Fruit fly (Drosophila melanogaster): ENCODE data around the gene Pgd.
A peak's percentile ranks its signal among the peaks of the same experiment; 100 is the strongest.

The Pgd gene

DNA sequence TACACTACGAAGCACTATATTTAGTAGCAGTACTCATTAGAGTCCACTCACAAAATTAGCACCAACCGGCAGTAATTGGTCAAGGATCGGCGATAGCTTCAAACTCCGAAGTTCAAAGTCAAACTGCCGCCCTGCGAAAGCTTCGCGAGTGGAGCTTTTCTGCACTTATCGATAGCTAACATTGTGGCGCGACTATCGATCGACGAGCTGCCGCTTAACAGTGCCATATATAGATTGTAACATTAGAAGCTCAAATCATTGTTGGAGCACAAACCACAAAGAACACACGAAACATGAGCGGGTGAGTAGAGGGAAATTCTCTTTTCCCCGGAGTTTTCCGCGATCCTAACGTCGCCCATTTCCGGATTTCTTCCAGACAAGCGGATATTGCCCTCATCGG is at the start of gene Pgd:
Pgd (plus strand) TSS at position 23 of the 400 bp plus-strand sequence.
- TF ChIP-seq Hr83 (GFP tag; optimal IDR thresholded peaks at IDR 0.05; ENCODE audit: poor library complexity, severe bottlenecking) (peak; percentile 31), Hnf4 (GFP tag; optimal IDR thresholded peaks at IDR 0.05) (peak; percentile 24), h (GFP tag; optimal IDR thresholded peaks at IDR 0.05) (no peak), Sp1 (GFP tag; optimal IDR thresholded peaks at IDR 0.05) (peak; percentile 16), Rel (GFP tag; optimal IDR thresholded peaks at IDR 0.05) (no peak), Rel (tag; optimal IDR thresholded peaks at IDR 0.05) (peak; percentile 37), psq (GFP tag; optimal IDR thresholded peaks at IDR 0.05) (no peak), Abd-B (GFP tag; optimal IDR thresholded peaks at IDR 0.05) (no peak)

DNA sequence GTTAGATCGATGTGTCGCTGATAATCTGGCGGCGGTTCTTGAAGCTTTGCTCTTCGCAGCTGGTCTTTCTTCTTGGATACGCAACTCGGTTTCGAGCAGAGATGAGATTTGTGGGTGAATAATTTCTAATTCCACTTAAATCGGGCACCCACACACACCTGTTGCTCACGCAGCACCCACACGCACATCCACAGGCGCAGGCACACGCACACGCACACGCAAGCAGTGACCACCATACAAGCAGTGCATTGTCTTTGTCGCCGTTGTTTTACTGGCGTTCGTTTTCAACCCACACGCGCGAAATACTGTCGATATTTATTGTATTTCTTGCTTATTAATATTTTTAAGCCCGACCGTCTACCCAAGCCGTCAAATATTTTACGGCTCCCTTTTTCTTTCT is 48.6 kb upstream of the Pgd start:
- TF ChIP-seq pan (optimal IDR thresholded peaks at IDR 0.05) (no peak), Vsx2 (GFP tag; optimal IDR thresholded peaks at IDR 0.05; ENCODE audit: partially characterized antibody) (no peak), CrebA (GFP tag; optimal IDR thresholded peaks at IDR 0.05; ENCODE audit: borderline replicate concordance) (no peak), jim (GFP tag; optimal IDR thresholded peaks at IDR 0.05) (no peak), Hr78 (GFP tag; optimal IDR thresholded peaks at IDR 0.05) (no peak), woc (GFP tag; optimal IDR thresholded peaks at IDR 0.05) (no peak), Hr83 (GFP tag; optimal IDR thresholded peaks at IDR 0.05; ENCODE audit: poor library complexity, severe bottlenecking) (no peak), Dfd (GFP tag; optimal IDR thresholded peaks at IDR 0.05) (no peak), dl (GFP tag; optimal IDR thresholded peaks at IDR 0.05; ENCODE audit: insufficient read depth in 1 of 2, partially characterized antibody in 2 of 2) (no peak)

DNA sequence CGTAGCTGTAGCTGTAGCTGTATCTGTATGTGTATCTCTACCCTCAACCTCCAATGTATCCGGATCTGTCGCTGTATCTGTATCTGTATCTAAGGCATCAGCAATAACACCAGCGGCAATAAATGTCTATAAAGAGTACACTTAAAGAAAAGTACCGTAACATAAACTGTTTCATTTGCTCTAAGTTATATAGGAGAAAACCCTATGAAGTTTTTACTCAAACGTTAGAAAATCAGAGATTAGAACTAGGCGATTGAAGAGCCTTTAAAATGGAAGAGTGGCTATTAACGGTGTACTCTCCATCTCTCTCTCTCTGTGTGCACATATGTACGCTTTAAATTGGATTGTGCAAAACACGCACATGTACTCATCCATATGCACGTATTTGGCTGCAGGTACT is 46.7 kb upstream of the Pgd start:
- no peak for TF ChIP-seq pan (optimal IDR thresholded peaks at IDR 0.05)
- TF ChIP-seq OdsH (GFP tag; optimal IDR thresholded peaks at IDR 0.05) = no peak
- TF ChIP-seq h (GFP tag; optimal IDR thresholded peaks at IDR 0.05) = no peak
- TF ChIP-seq Sp1 (GFP tag; optimal IDR thresholded peaks at IDR 0.05) = no peak
- no peak for TF ChIP-seq psq (GFP tag; optimal IDR thresholded peaks at IDR 0.05)
- no peak for TF ChIP-seq ey (GFP tag; optimal IDR thresholded peaks at IDR 0.05)
- TF ChIP-seq woc (GFP tag; optimal IDR thresholded peaks at IDR 0.05) = no peak
- TF ChIP-seq usp (GFP tag; optimal IDR thresholded peaks at IDR 0.05) = no peak

DNA sequence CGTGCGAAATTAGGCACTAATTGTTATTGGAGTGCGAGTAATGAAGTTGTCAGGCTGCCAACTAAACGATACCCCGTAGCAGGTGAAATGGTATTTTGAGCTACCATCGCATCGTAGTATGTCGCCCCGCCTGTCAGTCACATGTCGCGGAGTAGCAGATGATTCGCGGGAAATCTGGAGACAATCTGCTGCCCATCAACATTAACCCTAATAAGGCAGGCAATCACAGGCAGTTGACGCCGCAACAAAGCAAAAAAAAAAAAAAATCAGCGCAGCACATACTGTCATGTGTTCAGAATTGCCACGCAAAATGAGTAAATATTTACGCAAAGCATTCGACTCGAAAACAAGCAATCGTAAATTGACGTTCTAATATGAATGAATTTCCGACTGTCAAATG is 41.1 kb upstream of the Pgd start:
- TF ChIP-seq CG9705 (GFP tag; optimal IDR thresholded peaks at IDR 0.05) = no peak
- no peak for TF ChIP-seq psq (GFP tag; optimal IDR thresholded peaks at IDR 0.05)
- TF ChIP-seq Sp1 (GFP tag; optimal IDR thresholded peaks at IDR 0.05) = no peak
- no peak for TF ChIP-seq OdsH (GFP tag; optimal IDR thresholded peaks at IDR 0.05)
- TF ChIP-seq Dif (GFP tag; optimal IDR thresholded peaks at IDR 0.05; ENCODE audit: partially characterized antibody) = no peak
- no peak for TF ChIP-seq sv (GFP tag; optimal IDR thresholded peaks at IDR 0.05)
- no peak for TF ChIP-seq h (GFP tag; optimal IDR thresholded peaks at IDR 0.05)
- TF ChIP-seq foxo (GFP tag; optimal IDR thresholded peaks at IDR 0.05) = no peak
- TF ChIP-seq Mio (GFP tag; optimal IDR thresholded peaks at IDR 0.05) = no peak
- TF ChIP-seq fru (GFP tag; optimal IDR thresholded peaks at IDR 0.05) = no peak
- no peak for TF ChIP-seq Vsx2 (GFP tag; optimal IDR thresholded peaks at IDR 0.05; ENCODE audit: partially characterized antibody)

DNA sequence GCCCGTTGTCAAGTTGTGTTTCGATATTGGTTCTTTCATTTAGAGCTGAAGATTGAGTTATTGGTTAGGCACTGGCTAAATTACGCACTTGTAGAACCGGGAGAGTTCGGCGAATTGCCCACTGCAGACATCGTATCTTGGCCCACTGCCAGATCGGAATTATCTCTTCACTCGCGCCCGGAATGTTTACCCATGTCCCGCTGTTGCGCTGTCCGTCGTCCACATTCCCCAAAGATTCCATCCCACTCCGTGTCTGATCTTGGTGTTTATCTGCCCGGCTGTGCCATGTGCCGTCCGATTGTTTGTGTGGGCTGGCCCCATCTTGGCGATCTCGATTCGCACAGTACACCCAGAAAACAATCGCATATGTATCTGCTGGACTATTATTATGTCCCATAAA is 40.6 kb upstream of the Pgd start:
- no peak for TF ChIP-seq OdsH (GFP tag; optimal IDR thresholded peaks at IDR 0.05)
- TF ChIP-seq Hr78 (GFP tag; optimal IDR thresholded peaks at IDR 0.05) = no peak
- TF ChIP-seq Dif (GFP tag; optimal IDR thresholded peaks at IDR 0.05; ENCODE audit: partially characterized antibody) = no peak
- no peak for TF ChIP-seq woc (GFP tag; optimal IDR thresholded peaks at IDR 0.05)
- TF ChIP-seq CG9705 (GFP tag; optimal IDR thresholded peaks at IDR 0.05) = no peak
- no peak for TF ChIP-seq Hnf4 (GFP tag; optimal IDR thresholded peaks at IDR 0.05)
- TF ChIP-seq Jra (GFP tag; optimal IDR thresholded peaks at IDR 0.05) = no peak
- no peak for TF ChIP-seq fru (GFP tag; optimal IDR thresholded peaks at IDR 0.05)
- TF ChIP-seq rgr (GFP tag; optimal IDR thresholded peaks at IDR 0.05) = no peak
- TF ChIP-seq dmrt93B (GFP tag; optimal IDR thresholded peaks at IDR 0.05) = no peak
- no peak for TF ChIP-seq Rel (GFP tag; optimal IDR thresholded peaks at IDR 0.05)
- no peak for TF ChIP-seq Rel (tag; optimal IDR thresholded peaks at IDR 0.05)
- TF ChIP-seq jim (GFP tag; optimal IDR thresholded peaks at IDR 0.05) = no peak
- no peak for TF ChIP-seq usp (GFP tag; optimal IDR thresholded peaks at IDR 0.05)
- no peak for TF ChIP-seq psq (GFP tag; optimal IDR thresholded peaks at IDR 0.05)
- no peak for TF ChIP-seq foxo (GFP tag; optimal IDR thresholded peaks at IDR 0.05)
- no peak for TF ChIP-seq h (GFP tag; optimal IDR thresholded peaks at IDR 0.05)

DNA sequence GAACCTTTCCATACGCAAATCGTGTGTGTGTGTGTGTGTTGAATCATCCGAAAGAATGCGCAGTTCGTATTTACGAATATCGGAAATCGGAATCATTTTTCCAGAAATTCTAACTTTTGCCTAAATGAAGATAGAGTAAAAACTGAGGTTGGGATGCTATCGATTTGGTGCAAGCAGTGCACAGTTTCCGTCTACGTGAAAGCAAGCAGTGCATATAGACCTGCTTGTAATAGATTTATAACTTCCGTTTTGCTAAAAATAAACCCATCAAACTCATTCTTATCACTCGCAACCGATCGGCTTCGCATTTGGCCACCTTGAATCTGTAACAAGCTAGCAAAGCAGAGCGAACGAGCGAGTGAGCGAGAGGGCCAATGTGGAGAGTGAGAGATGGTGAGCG is 38.6 kb upstream of the Pgd start:
- no peak for TF ChIP-seq Mio (GFP tag; optimal IDR thresholded peaks at IDR 0.05)
- TF ChIP-seq HLH106 (tag; optimal IDR thresholded peaks at IDR 0.05) = no peak
- no peak for TF ChIP-seq dsf (GFP tag; optimal IDR thresholded peaks at IDR 0.05; ENCODE audit: borderline replicate concordance)
- no peak for TF ChIP-seq Hnf4 (GFP tag; optimal IDR thresholded peaks at IDR 0.05)
- no peak for TF ChIP-seq ey (GFP tag; optimal IDR thresholded peaks at IDR 0.05)
- no peak for TF ChIP-seq Hr78 (GFP tag; optimal IDR thresholded peaks at IDR 0.05)
- TF ChIP-seq woc (GFP tag; optimal IDR thresholded peaks at IDR 0.05) = no peak
- TF ChIP-seq Myc (optimal IDR thresholded peaks at IDR 0.05) = no peak
- no peak for TF ChIP-seq CrebA (GFP tag; optimal IDR thresholded peaks at IDR 0.05; ENCODE audit: borderline replicate concordance)
- TF ChIP-seq Abd-B (GFP tag; optimal IDR thresholded peaks at IDR 0.05) = no peak
- TF ChIP-seq Dif (GFP tag; optimal IDR thresholded peaks at IDR 0.05; ENCODE audit: partially characterized antibody) = no peak

Data from whole organism, wandering third instar larva.